Worm (Caenorhabditis elegans): ENCODE data around the gene ceh-49.
A peak's percentile ranks its signal among the peaks of the same experiment; 100 is the strongest.

The ceh-49 gene

ce11 chrV:6120156-6120879, at the start of gene ceh-49:
TSS of gene ceh-49 (minus strand) at chrV:6120206.
- TF ChIP-seq cog-1 (tag; optimal IDR thresholded peaks at IDR 0.05) (no peak), T22C8.4 (GFP tag; IDR thresholded peaks at IDR 0.05) (no peak), ztf-29 (GFP tag; IDR thresholded peaks at IDR 0.05) (no peak), klf-2 (GFP tag; conservative IDR thresholded peaks at IDR 0.05) (no peak), ref-1 (GFP tag; conservative IDR thresholded peaks at IDR 0.05) (no peak), flt-1 (GFP tag; IDR thresholded peaks at IDR 0.05) (no peak), ztf-23 (GFP tag; IDR thresholded peaks at IDR 0.05) (no peak), tab-1 (GFP tag; IDR thresholded peaks at IDR 0.05) (no peak), med-1 (GFP tag; optimal IDR thresholded peaks at IDR 0.05; ENCODE audit: insufficient read depth) (no peak)

- TF ChIP-seq tab-1 (GFP tag; IDR thresholded peaks at IDR 0.05) (no peak), flt-1 (GFP tag; IDR thresholded peaks at IDR 0.05) (no peak), ztf-29 (GFP tag; IDR thresholded peaks at IDR 0.05) (no peak), ref-1 (GFP tag; conservative IDR thresholded peaks at IDR 0.05) (no peak), med-1 (GFP tag; optimal IDR thresholded peaks at IDR 0.05; ENCODE audit: insufficient read depth) (no peak)
These were observed 18.2 kb upstream of the ceh-49 start for ce11 chrV:6138167-6138566.

ce11 chrV:6135428-6135827, 15.4 kb upstream of the ceh-49 start:
- TF ChIP-seq ref-1 (GFP tag; conservative IDR thresholded peaks at IDR 0.05), result no peak
- no peak for TF ChIP-seq klf-2 (GFP tag; conservative IDR thresholded peaks at IDR 0.05)
- TF ChIP-seq cog-1 (tag; optimal IDR thresholded peaks at IDR 0.05), result no peak
- TF ChIP-seq ztf-29 (GFP tag; IDR thresholded peaks at IDR 0.05), result no peak
- no peak for TF ChIP-seq tab-1 (GFP tag; IDR thresholded peaks at IDR 0.05)
- no peak for TF ChIP-seq ztf-23 (GFP tag; IDR thresholded peaks at IDR 0.05)
- TF ChIP-seq flt-1 (GFP tag; IDR thresholded peaks at IDR 0.05), result no peak
- no peak for TF ChIP-seq T22C8.4 (GFP tag; IDR thresholded peaks at IDR 0.05)
- TF ChIP-seq med-1 (GFP tag; optimal IDR thresholded peaks at IDR 0.05; ENCODE audit: insufficient read depth), result no peak

- TF ChIP-seq ref-1 (GFP tag; conservative IDR thresholded peaks at IDR 0.05), result no peak
- TF ChIP-seq tab-1 (GFP tag; IDR thresholded peaks at IDR 0.05), result no peak
These were observed 11.1 kb upstream of the ceh-49 start, which contains the start of gene exp-2 for ce11 chrV:6131100-6131499. TSS of gene exp-2 (plus strand) at chrV:6131400.

DNA sequence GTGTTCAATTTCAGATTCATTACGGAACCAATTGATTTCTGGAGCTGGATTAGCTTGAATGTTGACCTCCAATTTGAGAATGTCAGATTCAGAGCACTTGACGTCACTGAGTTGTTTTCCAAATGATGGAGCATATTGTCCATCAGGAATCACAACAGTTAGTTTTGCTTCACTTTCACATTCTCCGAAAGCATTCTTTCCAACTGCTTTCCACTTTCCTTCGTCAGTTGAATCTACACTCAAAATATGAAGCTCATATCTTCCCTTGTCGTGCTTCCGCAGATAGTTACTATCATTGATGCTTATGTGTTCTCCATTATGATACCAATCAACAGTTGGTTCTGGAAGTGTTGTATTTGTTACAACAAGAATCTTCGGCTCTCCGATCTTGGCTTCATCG, 8.3 kb upstream of the ceh-49 start:
- TF ChIP-seq ztf-23 (GFP tag; IDR thresholded peaks at IDR 0.05) (no peak), cog-1 (tag; optimal IDR thresholded peaks at IDR 0.05) (no peak), T22C8.4 (GFP tag; IDR thresholded peaks at IDR 0.05) (no peak), med-1 (GFP tag; optimal IDR thresholded peaks at IDR 0.05; ENCODE audit: insufficient read depth) (no peak), klf-2 (GFP tag; conservative IDR thresholded peaks at IDR 0.05) (no peak), ztf-29 (GFP tag; IDR thresholded peaks at IDR 0.05) (no peak), tab-1 (GFP tag; IDR thresholded peaks at IDR 0.05) (no peak), flt-1 (GFP tag; IDR thresholded peaks at IDR 0.05) (no peak), ref-1 (GFP tag; conservative IDR thresholded peaks at IDR 0.05) (no peak)

- TF ChIP-seq ref-1 (GFP tag; conservative IDR thresholded peaks at IDR 0.05) (no peak), ztf-23 (GFP tag; IDR thresholded peaks at IDR 0.05) (no peak), cog-1 (tag; optimal IDR thresholded peaks at IDR 0.05) (no peak), tab-1 (GFP tag; IDR thresholded peaks at IDR 0.05) (no peak), T22C8.4 (GFP tag; IDR thresholded peaks at IDR 0.05) (no peak), med-1 (GFP tag; optimal IDR thresholded peaks at IDR 0.05; ENCODE audit: insufficient read depth) (no peak), klf-2 (GFP tag; conservative IDR thresholded peaks at IDR 0.05) (no peak), flt-1 (GFP tag; IDR thresholded peaks at IDR 0.05) (no peak)
These were observed 1.7 kb upstream of the ceh-49 start for ce11 chrV:6121659-6122058.

- TF ChIP-seq ref-1 (GFP tag; conservative IDR thresholded peaks at IDR 0.05) (no peak), tab-1 (GFP tag; IDR thresholded peaks at IDR 0.05) (no peak), cog-1 (tag; optimal IDR thresholded peaks at IDR 0.05) (no peak), ztf-29 (GFP tag; IDR thresholded peaks at IDR 0.05) (no peak), T22C8.4 (GFP tag; IDR thresholded peaks at IDR 0.05) (no peak), med-1 (GFP tag; optimal IDR thresholded peaks at IDR 0.05; ENCODE audit: insufficient read depth) (no peak), flt-1 (GFP tag; IDR thresholded peaks at IDR 0.05) (no peak)
These were observed 3.0 kb downstream of the ceh-49 start for ce11 chrV:6117013-6117412.

DNA sequence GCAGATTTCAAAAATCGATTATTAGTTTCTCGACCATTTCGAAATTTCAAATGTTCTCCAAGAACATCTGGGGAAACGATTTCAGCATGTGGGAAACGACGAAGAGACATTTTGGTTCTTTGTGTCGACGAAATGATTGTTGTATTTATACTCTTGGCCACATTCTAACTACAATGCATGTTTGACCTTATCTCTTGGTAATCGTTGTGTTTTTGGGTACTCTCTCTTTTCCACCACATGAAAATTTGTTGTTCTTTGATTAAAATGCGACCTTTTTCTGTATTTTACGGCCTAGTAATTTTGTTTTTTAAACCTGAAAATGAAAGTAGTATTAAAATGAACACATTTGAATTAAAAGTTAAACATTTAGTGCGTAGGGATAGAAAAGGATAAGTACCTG, 7.2 kb downstream of the ceh-49 start, which contains the start of gene F17A9.5:
Gene F17A9.5, minus strand, starts transcription at position 175 of the 400 bp plus-strand sequence.
- TF ChIP-seq med-1 (GFP tag; optimal IDR thresholded peaks at IDR 0.05; ENCODE audit: insufficient read depth), result no peak
- TF ChIP-seq klf-2 (GFP tag; conservative IDR thresholded peaks at IDR 0.05), result no peak
- no peak for TF ChIP-seq cog-1 (tag; optimal IDR thresholded peaks at IDR 0.05)
- TF ChIP-seq ztf-29 (GFP tag; IDR thresholded peaks at IDR 0.05), result no peak
- TF ChIP-seq ref-1 (GFP tag; conservative IDR thresholded peaks at IDR 0.05), result no peak
- no peak for TF ChIP-seq ztf-23 (GFP tag; IDR thresholded peaks at IDR 0.05)
- no peak for TF ChIP-seq T22C8.4 (GFP tag; IDR thresholded peaks at IDR 0.05)
- TF ChIP-seq tab-1 (GFP tag; IDR thresholded peaks at IDR 0.05), result no peak
- TF ChIP-seq flt-1 (GFP tag; IDR thresholded peaks at IDR 0.05), result no peak

DNA sequence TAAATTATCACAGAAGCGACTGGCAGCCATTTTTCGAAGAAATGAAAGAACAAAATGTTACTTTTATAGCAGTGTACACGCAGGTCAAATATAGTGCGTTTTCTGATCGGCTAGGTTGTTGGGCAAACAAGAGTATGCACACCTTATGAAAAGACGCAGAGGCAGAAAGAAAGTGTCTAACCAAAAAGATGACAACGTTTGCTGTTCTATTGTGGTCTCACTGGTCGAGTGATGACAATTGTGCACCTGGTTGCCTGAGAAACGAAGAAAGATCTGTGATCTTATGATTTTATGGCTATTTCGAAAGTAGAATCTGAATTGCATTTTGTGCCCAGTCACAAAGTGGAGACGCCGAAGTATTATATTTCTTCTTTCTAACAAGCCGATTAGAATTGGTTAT, 9.5 kb downstream of the ceh-49 start, which contains the start of gene F17A9.4:
Gene F17A9.4, minus strand, starts transcription at position 97 of the 400 bp plus-strand sequence.
- no peak for TF ChIP-seq ref-1 (GFP tag; conservative IDR thresholded peaks at IDR 0.05)

DNA sequence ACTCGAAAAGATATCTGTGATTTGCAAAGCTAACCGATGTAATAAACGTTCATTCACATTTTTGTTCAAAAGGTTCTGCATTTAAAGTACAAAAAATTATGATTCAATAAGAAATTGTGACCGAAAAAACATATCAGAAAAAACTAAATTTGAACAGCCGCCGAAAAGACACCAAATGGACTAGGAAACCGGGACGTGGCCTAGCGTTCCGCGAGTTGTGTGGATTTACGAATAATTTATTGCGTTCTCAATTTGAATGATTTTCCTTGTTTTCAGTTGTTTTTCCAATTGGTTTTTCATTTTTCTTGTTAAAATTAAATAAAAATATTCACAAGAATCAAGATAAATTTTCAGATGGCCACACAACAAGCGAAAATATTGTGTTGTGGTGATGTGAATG, 12.5 kb downstream of the ceh-49 start, which contains the start of gene cwf-19L1:
Gene cwf-19L1, plus strand, starts transcription at position 355 of the 400 bp plus-strand sequence.
- TF ChIP-seq ztf-29 (GFP tag; IDR thresholded peaks at IDR 0.05), result no peak
- 0 out of 2 replicates have a peak, but pooled peaks have one; percentile 51 for TF ChIP-seq ztf-23 (GFP tag; IDR thresholded peaks at IDR 0.05)
- TF ChIP-seq cog-1 (tag; optimal IDR thresholded peaks at IDR 0.05), result peak; percentile 65
- no peak; the same call in 1 of the 2 replicates for TF ChIP-seq klf-2 (GFP tag; conservative IDR thresholded peaks at IDR 0.05)
- TF ChIP-seq T22C8.4 (GFP tag; IDR thresholded peaks at IDR 0.05), result no peak
- TF ChIP-seq tab-1 (GFP tag; IDR thresholded peaks at IDR 0.05), result no peak
- no peak for TF ChIP-seq med-1 (GFP tag; optimal IDR thresholded peaks at IDR 0.05; ENCODE audit: insufficient read depth)
- TF ChIP-seq flt-1 (GFP tag; IDR thresholded peaks at IDR 0.05), result no peak
